Worm (Caenorhabditis elegans): ENCODE data around the gene C08F11.3.

DNA sequence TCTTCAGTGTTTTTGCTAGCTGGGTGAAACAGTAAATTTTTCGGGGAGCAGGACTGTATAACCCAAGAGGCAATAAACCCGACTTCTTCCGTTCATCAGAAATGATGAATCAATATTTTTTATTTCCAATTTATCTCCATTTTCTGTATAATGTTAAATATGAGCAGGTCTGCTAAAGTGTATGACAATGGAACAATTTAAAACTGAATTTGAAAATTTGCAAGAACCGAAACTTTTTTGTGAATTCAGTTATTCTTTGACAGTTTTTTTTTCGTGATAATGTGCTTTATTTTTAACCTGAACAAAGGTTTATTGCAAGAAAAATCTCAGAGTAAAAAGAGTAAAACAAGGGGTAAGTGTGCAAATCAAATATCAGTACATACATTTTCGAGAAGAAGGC lies 45.8 kb downstream of the C08F11.3 start:
- TF ChIP-seq lin-11 (tag; optimal IDR thresholded peaks at IDR 0.05) (no peak), unc-86 (tag; optimal IDR thresholded peaks at IDR 0.05) (no peak), ceh-30 (tag; optimal IDR thresholded peaks at IDR 0.05) (no peak)

Measured in whole organism, late embryonic.